Worm (Caenorhabditis elegans) whole organism, L4 larva: Measurements from ENCODE around the gene unc-93.

Source experiments
- F26F4.8 ChIP-seq: fragments of 200-800 bp; sonication (Bioruptor generic); conservative IDR thresholded peaks from 2 replicates; pipeline ENCODE4 v1.3.6; 2022; ENCODE audit warnings: missing genetic modification characterization, missing compliant biosample characterization
- F37D6.2 ChIP-seq: sonication (generic microtip); optimal IDR thresholded peaks from 2 replicates; lab custom pipeline; 2016; ENCODE audit warnings: mild to moderate bottlenecking, missing genetic modification characterization, missing compliant biosample characterization
- F49E8.2 ChIP-seq: sonication (generic microtip); optimal IDR thresholded peaks from 2 replicates; lab custom pipeline; 2016; ENCODE audit warnings: missing compliant biosample characterization, mild to moderate bottlenecking, missing genetic modification characterization, borderline replicate concordance
- R02D3.7 ChIP-seq: fragments of 150-350 bp; sonication (generic microtip); optimal IDR thresholded peaks from 3 replicates; lab custom pipeline; 2014; ENCODE audit warnings: missing biosample characterization, missing genetic modification characterization
- T20F7.1 ChIP-seq: fragments of 200-800 bp; sonication (Bioruptor generic); optimal IDR thresholded peaks from 2 replicates; lab custom pipeline; 2018; ENCODE audit warnings: mild to moderate bottlenecking, missing genetic modification characterization, missing compliant biosample characterization
- Y105C5A.15 ChIP-seq: fragments of 200-800 bp; sonication (Bioruptor generic); IDR thresholded peaks from 2 replicates; pipeline ENCODE4 v1.3.6; 2022; ENCODE audit warnings: missing genetic modification characterization, missing compliant biosample characterization
- Y48G9A.11 ChIP-seq: fragments of 200-800 bp; sonication (Bioruptor generic); IDR thresholded peaks from 2 replicates; pipeline ENCODE4 v1.3.6; 2022; ENCODE audit warnings: missing genetic modification reagents, missing genetic modification characterization, missing compliant biosample characterization
- Y5F2A.4 ChIP-seq: fragments of 200-800 bp; sonication (Bioruptor generic); optimal IDR thresholded peaks from 2 replicates; lab custom pipeline; 2018; ENCODE audit warnings: mild to moderate bottlenecking, missing genetic modification characterization, missing compliant biosample characterization
- attf-4 ChIP-seq: sonication (generic microtip); optimal IDR thresholded peaks from 3 replicates; lab custom pipeline; 2017; ENCODE audit warnings: missing biosample characterization, missing genetic modification characterization
- ceh-28 ChIP-seq: fragments of 150-350 bp; optimal IDR thresholded peaks from 2 replicates; lab custom pipeline; 2014; ENCODE audit warnings: missing biosample characterization, missing genetic modification reagents, missing genetic modification characterization
- ceh-44 ChIP-seq: fragments of 200-800 bp; sonication (Bioruptor generic); IDR thresholded peaks from 2 replicates; pipeline ENCODE4 v1.3.6; 2022; ENCODE audit warnings: missing genetic modification reagents, missing genetic modification characterization, missing compliant biosample characterization
- ceh-82 ChIP-seq: sonication (generic microtip); optimal IDR thresholded peaks from 2 replicates; lab custom pipeline; 2017; ENCODE audit warnings: missing biosample characterization, missing genetic modification characterization
- ctbp-1 ChIP-seq: fragments of 200-800 bp; sonication (Bioruptor generic); IDR thresholded peaks from 2 replicates; pipeline ENCODE4 v1.3.6; 2022; ENCODE audit warnings: missing genetic modification reagents, missing genetic modification characterization, missing compliant biosample characterization
- daf-12 ChIP-seq: fragments of 150-350 bp; optimal IDR thresholded peaks from 2 replicates; lab custom pipeline; 2014; ENCODE audit warnings: missing biosample characterization, missing genetic modification reagents, missing genetic modification characterization
- daf-16 ChIP-seq, 3 experiments: sonication (generic microtip); optimal IDR thresholded peaks; 2 replicates each; lab custom pipeline; 2016 to 2017; ENCODE audit warnings: missing genetic modification characterization in 3 of 3, missing genetic modification reagents in 3 of 3, mild to moderate bottlenecking in 2 of 3, missing compliant biosample characterization in 2 of 3, missing biosample characterization in 1 of 3, moderate library complexity in 1 of 3
- daf-8 ChIP-seq: fragments of 200-800 bp; sonication (Bioruptor generic); IDR thresholded peaks from 2 replicates; pipeline ENCODE4 v1.3.6; 2022; ENCODE audit warnings: missing genetic modification characterization, missing compliant biosample characterization
- dmd-6 ChIP-seq: fragments of 200-800 bp; sonication (Bioruptor generic); IDR thresholded peaks from 2 replicates; pipeline ENCODE4 v1.3.6; 2022; ENCODE audit warnings: missing genetic modification reagents, missing genetic modification characterization, missing compliant biosample characterization
- dmd-9 ChIP-seq: fragments of 200-800 bp; sonication (Bioruptor generic); IDR thresholded peaks from 2 replicates; pipeline ENCODE4 v1.3.6; 2022; ENCODE audit warnings: missing genetic modification reagents, missing genetic modification characterization, missing compliant biosample characterization
- dpl-1 ChIP-seq: fragments of 150-350 bp; optimal IDR thresholded peaks from 2 replicates; lab custom pipeline; 2014; ENCODE audit warnings: missing biosample characterization, missing genetic modification reagents, missing genetic modification characterization
- dve-1 ChIP-seq: sonication (generic microtip); optimal IDR thresholded peaks from 2 replicates; lab custom pipeline; 2017; ENCODE audit warnings: antibody characterized with exemption, mild to moderate bottlenecking, missing genetic modification characterization, missing compliant biosample characterization; ENCODE audit not compliant: insufficient read depth
- hlh-11 ChIP-seq: fragments of 200-800 bp; sonication (Bioruptor generic); optimal IDR thresholded peaks from 2 replicates; lab custom pipeline; 2018; ENCODE audit warnings: mild to moderate bottlenecking, missing genetic modification characterization, missing compliant biosample characterization
- hmg-1.1 ChIP-seq: fragments of 200-800 bp; sonication (Bioruptor generic); IDR thresholded peaks from 2 replicates; pipeline ENCODE4 v1.3.6; 2022; ENCODE audit warnings: missing genetic modification reagents, missing genetic modification characterization, missing compliant biosample characterization
- lin-13 ChIP-seq: fragments of 150-350 bp; optimal IDR thresholded peaks from 2 replicates; lab custom pipeline; 2014; ENCODE audit warnings: missing biosample characterization, missing genetic modification reagents, missing genetic modification characterization
- lin-29 ChIP-seq: fragments of 200-800 bp; sonication (Bioruptor generic); IDR thresholded peaks from 2 replicates; pipeline ENCODE4 v1.3.6; 2022; ENCODE audit warnings: missing genetic modification reagents, missing genetic modification characterization, missing compliant biosample characterization
- lin-38 ChIP-seq: fragments of 200-800 bp; sonication (Bioruptor generic); IDR thresholded peaks from 2 replicates; pipeline ENCODE4 v1.3.6; 2022; ENCODE audit warnings: missing genetic modification reagents, missing genetic modification characterization, missing compliant biosample characterization
- lir-3 ChIP-seq: sonication (generic microtip); optimal IDR thresholded peaks from 2 replicates; lab custom pipeline; 2016; ENCODE audit warnings: mild to moderate bottlenecking, missing genetic modification characterization, missing compliant biosample characterization
- lsy-2 ChIP-seq, 2 experiments: fragments of 150-350 bp in 1 of 2; sonication (generic microtip) in 1 of 2; optimal IDR thresholded peaks; 2 replicates each; lab custom pipeline; 2014 to 2017; ENCODE audit warnings: missing biosample characterization in 2 of 2, missing genetic modification characterization in 2 of 2
- madf-5 ChIP-seq, 2 experiments: fragments of 200-800 bp; sonication (Bioruptor generic); IDR thresholded peaks; 2 replicates each; pipeline ENCODE4 v1.3.6; 2022; ENCODE audit warnings: missing compliant biosample characterization in 2 of 2, missing genetic modification characterization in 2 of 2
- madf-9 ChIP-seq: fragments of 200-800 bp; sonication (Bioruptor generic); conservative IDR thresholded peaks from 2 replicates; pipeline ENCODE4 v1.3.6; 2022; ENCODE audit warnings: missing genetic modification reagents, missing genetic modification characterization, missing compliant biosample characterization
- mep-1 ChIP-seq: fragments of 150-350 bp; sonication (generic microtip); optimal IDR thresholded peaks from 3 replicates; lab custom pipeline; 2014; ENCODE audit warnings: missing biosample characterization, missing genetic modification characterization
- mxl-3 ChIP-seq: fragments of 200-800 bp; sonication (Bioruptor generic); optimal IDR thresholded peaks from 2 replicates; lab custom pipeline; 2018; ENCODE audit warnings: mild to moderate bottlenecking, missing genetic modification characterization, missing compliant biosample characterization
- nhr-10 ChIP-seq: fragments of 150-350 bp; optimal IDR thresholded peaks from 2 replicates; lab custom pipeline; 2014; ENCODE audit warnings: missing biosample characterization, missing genetic modification characterization
- nhr-11 ChIP-seq: fragments of 150-350 bp; optimal IDR thresholded peaks from 2 replicates; lab custom pipeline; 2014; ENCODE audit warnings: missing biosample characterization, missing genetic modification characterization
- nhr-237 ChIP-seq: sonication (generic microtip); optimal IDR thresholded peaks from 2 replicates; lab custom pipeline; 2017; ENCODE audit warnings: missing biosample characterization, missing genetic modification characterization
- nhr-28 ChIP-seq: fragments of 150-350 bp; optimal IDR thresholded peaks from 2 replicates; lab custom pipeline; 2014; ENCODE audit warnings: missing biosample characterization, missing genetic modification characterization
- nhr-42 ChIP-seq: fragments of 200-800 bp; sonication (Bioruptor generic); IDR thresholded peaks from 2 replicates; pipeline ENCODE4 v1.3.6; 2022; ENCODE audit warnings: missing genetic modification characterization, missing compliant biosample characterization
- nhr-48 ChIP-seq: sonication (generic microtip); optimal IDR thresholded peaks from 2 replicates; lab custom pipeline; 2016; ENCODE audit warnings: mild to moderate bottlenecking, missing genetic modification characterization, missing compliant biosample characterization
- pqm-1 ChIP-seq: sonication (generic microtip); optimal IDR thresholded peaks from 2 replicates; lab custom pipeline; 2017; ENCODE audit warnings: missing biosample characterization, missing genetic modification characterization
- rbr-2 ChIP-seq: sonication (generic microtip); optimal IDR thresholded peaks from 2 replicates; lab custom pipeline; 2016; ENCODE audit warnings: missing genotype, missing genetic modification characterization, missing compliant biosample characterization
- set-16 ChIP-seq: fragments of 200-800 bp; sonication (Bioruptor generic); IDR thresholded peaks from 2 replicates; pipeline ENCODE4 v1.3.6; 2022; ENCODE audit warnings: missing genetic modification reagents, missing genetic modification characterization, missing compliant biosample characterization
- snpc-4 ChIP-seq: fragments of 150-350 bp; optimal IDR thresholded peaks from 2 replicates; lab custom pipeline; 2014; ENCODE audit warnings: missing biosample characterization, missing genetic modification characterization
- unc-39 ChIP-seq: sonication (generic microtip); optimal IDR thresholded peaks from 2 replicates; lab custom pipeline; 2017; ENCODE audit warnings: missing biosample characterization, missing genetic modification characterization
- unc-62 ChIP-seq, 3 experiments: fragments of 150-350 bp in 1 of 3; sonication (generic microtip); optimal IDR thresholded peaks in 2 of 3; peaks in 1 of 3; 1 replicate in 1 of 3; 2 replicates in 2 of 3; lab custom pipeline; 2014 to 2017; ENCODE audit warnings: missing biosample characterization in 3 of 3, missing genetic modification characterization in 3 of 3, missing genetic modification reagents in 3 of 3, missing genotype in 1 of 3
- vab-7 ChIP-seq: fragments of 200-800 bp; sonication (Bioruptor generic); IDR thresholded peaks from 2 replicates; pipeline ENCODE4 v1.3.6; 2022; ENCODE audit warnings: missing genetic modification reagents, missing genetic modification characterization, missing compliant biosample characterization
- zag-1 ChIP-seq: fragments of 150-350 bp; optimal IDR thresholded peaks from 2 replicates; lab custom pipeline; 2014; ENCODE audit warnings: missing biosample characterization, missing genetic modification characterization
- zfp-3 ChIP-seq: fragments of 200-800 bp; sonication (Bioruptor generic); conservative IDR thresholded peaks from 2 replicates; pipeline ENCODE4 v1.3.6; 2022; ENCODE audit warnings: missing genetic modification reagents, missing genetic modification characterization, missing compliant biosample characterization
- zip-11 ChIP-seq: fragments of 200-800 bp; sonication (Bioruptor generic); IDR thresholded peaks from 2 replicates; pipeline ENCODE4 v1.3.6; 2022; ENCODE audit warnings: missing genetic modification characterization, missing compliant biosample characterization
- zip-2 ChIP-seq: fragments of 150-350 bp; optimal IDR thresholded peaks from 2 replicates; lab custom pipeline; 2014; ENCODE audit warnings: missing biosample characterization, missing genetic modification characterization
- ztf-11 ChIP-seq: fragments of 150-350 bp; optimal IDR thresholded peaks from 2 replicates; lab custom pipeline; 2014; ENCODE audit warnings: missing biosample characterization, missing genetic modification characterization

unc-93 gene

DNA sequence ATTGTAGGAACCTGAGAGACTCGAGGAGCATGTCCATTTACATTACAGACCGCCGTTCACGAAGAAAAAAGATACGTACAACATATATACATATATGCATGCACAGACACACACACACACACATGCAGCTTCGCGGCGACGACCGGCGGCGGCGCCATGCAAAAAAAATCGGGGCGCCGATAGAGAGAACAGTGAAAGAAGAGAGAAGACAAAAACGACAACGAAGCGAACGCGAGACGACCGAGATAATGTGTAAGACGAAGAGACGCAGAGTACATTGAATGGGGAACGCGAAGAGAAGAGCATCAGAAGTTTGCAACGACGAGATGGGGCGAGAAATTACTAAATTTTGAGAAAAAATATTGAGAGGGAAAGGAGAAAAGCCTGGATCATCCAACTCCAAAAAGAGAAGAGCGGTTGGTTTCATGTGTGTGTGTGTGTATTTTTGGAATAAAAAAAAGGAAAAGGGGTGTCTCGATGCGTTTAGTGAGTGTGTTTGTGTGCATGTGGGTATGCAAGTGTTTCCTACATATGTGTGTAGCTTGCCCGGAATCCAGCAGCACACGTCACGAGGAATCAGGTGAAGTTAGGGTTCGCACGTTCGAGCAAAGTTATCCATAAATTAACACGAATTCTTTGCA lies 24.4 kb upstream of the unc-93 start (continued):
- TF ChIP-seq lin-29 (GFP tag; lab: Robert Waterston, UW) = no peak
- no peak for TF ChIP-seq set-16 (GFP tag; lab: Robert Waterston, UW)
- no peak for TF ChIP-seq daf-16 (GFP tag; optimal IDR thresholded peaks at IDR 0.05; lab: Kevin White, UChicago)
- peak; percentile 26 for TF ChIP-seq daf-16 (tag; optimal IDR thresholded peaks at IDR 0.05; lab: Kevin White, UChicago)
- TF ChIP-seq nhr-48 (tag; lab: Kevin White, UChicago) = no peak
- no peak for TF ChIP-seq dpl-1 (GFP tag; lab: Kevin White, UChicago)
- TF ChIP-seq ztf-11 (tag; lab: Kevin White, UChicago) = no peak
- TF ChIP-seq hlh-11 (tag; lab: Kevin White, UChicago) = peak; percentile 61
- TF ChIP-seq madf-9 (GFP tag; lab: Robert Waterston, UW) = no peak
- no peak for TF ChIP-seq Y5F2A.4 (GFP tag; lab: Kevin White, UChicago)
- no peak for TF ChIP-seq lin-38
- no peak for TF ChIP-seq F37D6.2 (tag; lab: Kevin White, UChicago)
- TF ChIP-seq nhr-237 (tag; lab: Kevin White, UChicago) = no peak
- TF ChIP-seq lir-3 (tag; lab: Kevin White, UChicago) = no peak
- no peak for TF ChIP-seq zag-1 (tag; lab: Kevin White, UChicago)
- peak; percentile 63 for TF ChIP-seq hmg-1.1 (GFP tag; lab: Robert Waterston, UW)
- peak; percentile 48 for TF ChIP-seq dve-1 (tag; lab: Kevin White, UChicago)
- no peak for TF ChIP-seq nhr-11 (tag; lab: Kevin White, UChicago)
- TF ChIP-seq zip-2 (tag; lab: Kevin White, UChicago) = no peak
- TF ChIP-seq daf-8 (GFP tag; lab: Robert Waterston, UW) = no peak
- no peak for TF ChIP-seq ceh-82 (tag; lab: Kevin White, UChicago)
- TF ChIP-seq dmd-9 (GFP tag; lab: Robert Waterston, UW) = no peak
- TF ChIP-seq madf-5 (GFP tag; IDR thresholded peaks at IDR 0.05; lab: Robert Waterston, UW) = no peak
- no peak for TF ChIP-seq snpc-4
- no peak for TF ChIP-seq lsy-2 (tag; optimal IDR thresholded peaks at IDR 0.05; lab: Kevin White, UChicago)
- no peak for TF ChIP-seq zfp-3
- no peak for TF ChIP-seq Y105C5A.15 (GFP tag; lab: Robert Waterston, UW)
- peak; percentile 47 for TF ChIP-seq mep-1 (tag; lab: Kevin White, UChicago)
- TF ChIP-seq unc-39 (tag; lab: Kevin White, UChicago) = no peak
- TF ChIP-seq attf-4 (tag; lab: Kevin White, UChicago) = no peak
- peak; percentile 66 for TF ChIP-seq mxl-3
- no peak for TF ChIP-seq R02D3.7 (tag; lab: Kevin White, UChicago)
- peak; percentile 63 for TF ChIP-seq nhr-28 (tag; lab: Kevin White, UChicago)
- TF ChIP-seq T20F7.1 = no peak
- TF ChIP-seq Y48G9A.11 = no peak
- no peak for TF ChIP-seq F49E8.2
- TF ChIP-seq daf-12 = no peak
- TF ChIP-seq ceh-44 (GFP tag; lab: Robert Waterston, UW) = no peak
- no peak for TF ChIP-seq pqm-1 (tag; lab: Kevin White, UChicago)
- no peak for TF ChIP-seq F26F4.8
- TF ChIP-seq zip-11 (GFP tag; lab: Robert Waterston, UW) = no peak
- peak; percentile 51 for TF ChIP-seq rbr-2 (tag; lab: Kevin White, UChicago)
- no peak for TF ChIP-seq ctbp-1 (GFP tag; lab: Robert Waterston, UW)
- no peak for TF ChIP-seq nhr-10 (tag; lab: Kevin White, UChicago)
- no peak for TF ChIP-seq nhr-42 (GFP tag; lab: Robert Waterston, UW)
- peak; percentile 34; the same call in 1 of the 2 replicates for TF ChIP-seq dmd-6 (GFP tag; lab: Robert Waterston, UW)
- peak in 1 of 2 experiments; percentile 90 for TF ChIP-seq unc-62 (GFP tag; optimal IDR thresholded peaks at IDR 0.05 in 1 of 2; lab: Kevin White, UChicago)
- TF ChIP-seq unc-62 (tag; optimal IDR thresholded peaks at IDR 0.05; lab: Kevin White, UChicago) = no peak
- no peak for TF ChIP-seq vab-7 (GFP tag; lab: Robert Waterston, UW)
- no peak for TF ChIP-seq lin-13 (GFP tag; lab: Kevin White, UChicago)
- no peak for TF ChIP-seq ceh-28 (tag; lab: Kevin White, UChicago)
